Worm (Caenorhabditis elegans) whole organism, L3 larva: ENCODE data around the gene ckk-1.

Experiments
- ceh-28 ChIP-seq: fragments of 150-350 bp; optimal IDR thresholded peaks from 2 replicates; lab custom pipeline; 2014; ENCODE audit warnings: missing biosample characterization, missing genetic modification reagents, missing genetic modification characterization

Gene ckk-1

ce11 chrIII:5701491-5701890 is 66.2 kb downstream of the ckk-1 start:
- no peak for TF ChIP-seq ceh-28
